Fruit fly (Drosophila melanogaster): ENCODE data around the gene CG31546.

Gene CG31546

dm6 chr3R:5600361-5601043 lies 34.9 kb downstream of the CG31546 start:
- no peak for TF ChIP-seq CG12104 (GFP tag; optimal IDR thresholded peaks at IDR 0.05)
- TF ChIP-seq Antp (GFP tag; optimal IDR thresholded peaks at IDR 0.05) = no peak
- no peak for TF ChIP-seq CG17568 (GFP tag; optimal IDR thresholded peaks at IDR 0.05)
- TF ChIP-seq her (GFP tag; optimal IDR thresholded peaks at IDR 0.05) = no peak
- no peak for TF ChIP-seq CG11085 (GFP tag; IDR thresholded peaks at IDR 0.05)
- TF ChIP-seq sr (GFP tag; IDR thresholded peaks at IDR 0.05) = no peak
- no peak for TF ChIP-seq Elba2 (GFP tag; optimal IDR thresholded peaks at IDR 0.05)
- TF ChIP-seq CG4328 (GFP tag; optimal IDR thresholded peaks at IDR 0.05) = peak; percentile 2
- peak; percentile 14 for TF ChIP-seq CG6683 (GFP tag; optimal IDR thresholded peaks at IDR 0.05)
- TF ChIP-seq Hey (tag; optimal IDR thresholded peaks at IDR 0.05) = no peak
- peak; percentile 33 for TF ChIP-seq CG13296 (GFP tag; optimal IDR thresholded peaks at IDR 0.05)
- TF ChIP-seq CG13894 (tag; optimal IDR thresholded peaks at IDR 0.05) = peak; percentile 77
- TF ChIP-seq kni (GFP tag; optimal IDR thresholded peaks at IDR 0.05) = peak; percentile 76
- TF ChIP-seq CG10979 (tag; optimal IDR thresholded peaks at IDR 0.05) = no peak
- TF ChIP-seq CG9876 (GFP tag; optimal IDR thresholded peaks at IDR 0.05) = no peak
- TF ChIP-seq twi (tag; optimal IDR thresholded peaks at IDR 0.05) = peak; percentile 42
- no peak for TF ChIP-seq ERR (GFP tag; optimal IDR thresholded peaks at IDR 0.05)
- TF ChIP-seq CG17912 (GFP tag; optimal IDR thresholded peaks at IDR 0.05) = peak; percentile 85
- TF ChIP-seq esg (GFP tag; conservative IDR thresholded peaks at IDR 0.05) = no peak
- no peak for TF ChIP-seq lmd (GFP tag; IDR thresholded peaks at IDR 0.05)
- TF ChIP-seq Optix (GFP tag; IDR thresholded peaks at IDR 0.05) = no peak
- TF ChIP-seq Hr78 (GFP tag; optimal IDR thresholded peaks at IDR 0.05) = peak in 1 of 2 experiments; percentile 52
- TF ChIP-seq CG13123 (GFP tag; optimal IDR thresholded peaks at IDR 0.05) = no peak
- TF ChIP-seq CG11560 (tag; IDR thresholded peaks at IDR 0.05) = no peak
- TF ChIP-seq CrebB (tag; optimal IDR thresholded peaks at IDR 0.05) = no peak
- TF ChIP-seq CG4424 (GFP tag; optimal IDR thresholded peaks at IDR 0.05) = no peak
- peak; percentile 14 for TF ChIP-seq eyg (GFP tag; optimal IDR thresholded peaks at IDR 0.05)
- peak; percentile 78 for TF ChIP-seq ftz-f1 (GFP tag; optimal IDR thresholded peaks at IDR 0.05)
- no peak for TF ChIP-seq lola (GFP tag; optimal IDR thresholded peaks at IDR 0.05)
- no peak for TF ChIP-seq CG7556 (GFP tag; optimal IDR thresholded peaks at IDR 0.05)
- TF ChIP-seq trh (GFP tag; optimal IDR thresholded peaks at IDR 0.05) = no peak
- TF ChIP-seq CG18599 (GFP tag; optimal IDR thresholded peaks at IDR 0.05) = peak; percentile 39
- no peak for TF ChIP-seq bab2 (GFP tag; optimal IDR thresholded peaks at IDR 0.05)
- TF ChIP-seq jumu (GFP tag; optimal IDR thresholded peaks at IDR 0.05) = peak; percentile 9
- no peak for TF ChIP-seq pum (GFP tag; optimal IDR thresholded peaks at IDR 0.05)
- TF ChIP-seq CG4360 (GFP tag; IDR thresholded peaks at IDR 0.05) = no peak
- peak; percentile 1 for TF ChIP-seq CHES-1-like (GFP tag; optimal IDR thresholded peaks at IDR 0.05)
- no peak for TF ChIP-seq CG14710 (tag; optimal IDR thresholded peaks at IDR 0.05)
- peak; percentile 75 for TF ChIP-seq mirr (GFP tag; optimal IDR thresholded peaks at IDR 0.05)
- peak; percentile 46 for TF ChIP-seq kah (GFP tag; optimal IDR thresholded peaks at IDR 0.05)
- TF ChIP-seq Ssrp (tag; optimal IDR thresholded peaks at IDR 0.05) = no peak
- TF ChIP-seq sna (GFP tag; IDR thresholded peaks at IDR 0.05; ENCODE audit: partially characterized antibody) = no peak
- TF ChIP-seq CG7745 (tag; optimal IDR thresholded peaks at IDR 0.05) = peak; percentile 20
- TF ChIP-seq onecut (GFP tag; IDR thresholded peaks at IDR 0.05) = peak; percentile 16; the same call in 1 of the 2 replicates
- TF ChIP-seq CG15479 (GFP tag; optimal IDR thresholded peaks at IDR 0.05) = peak; percentile 7
- TF ChIP-seq HLH4C (GFP tag; IDR thresholded peaks at IDR 0.05; ENCODE audit: partially characterized antibody) = no peak
- TF ChIP-seq NfI (GFP tag; optimal IDR thresholded peaks at IDR 0.05) = peak; percentile 13
- TF ChIP-seq CG1792 (GFP tag; optimal IDR thresholded peaks at IDR 0.05) = no peak
- TF ChIP-seq al (GFP tag; IDR thresholded peaks at IDR 0.05) = no peak
- no peak for TF ChIP-seq Oli (tag; optimal IDR thresholded peaks at IDR 0.05)
